Worm (Caenorhabditis elegans) whole organism, midembryonic: ENCODE results near the gene vps-22.
A peak's percentile ranks its signal among the peaks of the same experiment; 100 is the strongest.

Experiments
- T22C8.4 ChIP-seq: fragments of 200-800 bp; sonication (Bioruptor generic); IDR thresholded peaks from 2 replicates; pipeline ENCODE4 v1.3.6; 2022; ENCODE audit warnings: missing genetic modification characterization, missing compliant biosample characterization
- cog-1 ChIP-seq: sonication (generic microtip); optimal IDR thresholded peaks from 2 replicates; lab custom pipeline; 2016; ENCODE audit warnings: missing genetic modification characterization, missing compliant biosample characterization
- flt-1 ChIP-seq: fragments of 200-800 bp; sonication (Bioruptor generic); IDR thresholded peaks from 2 replicates; pipeline ENCODE4 v1.3.6; 2022; ENCODE audit warnings: missing genetic modification characterization, missing compliant biosample characterization
- klf-2 ChIP-seq: fragments of 200-800 bp; sonication (Bioruptor generic); conservative IDR thresholded peaks from 2 replicates; pipeline ENCODE4 v1.3.6; 2022; ENCODE audit warnings: missing genetic modification reagents, missing genetic modification characterization, missing compliant biosample characterization
- ref-1 ChIP-seq: fragments of 200-800 bp; sonication (Bioruptor generic); conservative IDR thresholded peaks from 2 replicates; pipeline ENCODE4 v1.3.6; 2022; ENCODE audit warnings: missing genetic modification reagents, missing genetic modification characterization, missing compliant biosample characterization
- tab-1 ChIP-seq: fragments of 200-800 bp; sonication (Bioruptor generic); IDR thresholded peaks from 2 replicates; pipeline ENCODE4 v1.3.6; 2022; ENCODE audit warnings: missing genetic modification characterization, missing compliant biosample characterization
- ztf-23 ChIP-seq: fragments of 200-800 bp; sonication (Bioruptor generic); IDR thresholded peaks from 2 replicates; pipeline ENCODE4 v1.3.6; 2022; ENCODE audit warnings: missing genetic modification reagents, missing genetic modification characterization, missing compliant biosample characterization
- ztf-29 ChIP-seq: fragments of 200-800 bp; sonication (Bioruptor generic); IDR thresholded peaks from 2 replicates; pipeline ENCODE4 v1.3.6; 2022; ENCODE audit warnings: missing genetic modification reagents, missing genetic modification characterization, missing compliant biosample characterization

ce11 chrIII:4930154-4930679, 32.1 kb downstream of the vps-22 start, which contains the start of gene set-2:
- no peak for TF ChIP-seq klf-2
- no peak for TF ChIP-seq T22C8.4 (GFP tag; lab: Robert Waterston, UW)
- no peak for TF ChIP-seq tab-1 (GFP tag; lab: Robert Waterston, UW)
- TF ChIP-seq cog-1 (tag; lab: Kevin White, UChicago) = peak; percentile 48
- TF ChIP-seq ztf-23 (GFP tag; lab: Robert Waterston, UW) = peak; percentile 60; the same call in 1 of the 2 replicates
- no peak for TF ChIP-seq ztf-29
- peak; percentile 56; the same call in 1 of the 2 replicates for TF ChIP-seq flt-1 (GFP tag; lab: Robert Waterston, UW)
- no peak for TF ChIP-seq ref-1 (GFP tag; lab: Robert Waterston, UW)
